Fruit fly (Drosophila melanogaster): ENCODE data around the gene hid.

hid gene

dm6 chr3L:18148418-18148973 lies 36.9 kb downstream of the hid start, which contains the start of gene CG7330 (continued):
- peak; percentile 88 for TF ChIP-seq cato (GFP tag; optimal IDR thresholded peaks at IDR 0.05; ENCODE audit: borderline replicate concordance)
- TF ChIP-seq chn (GFP tag; optimal IDR thresholded peaks at IDR 0.05), result peak; percentile 29
- TF ChIP-seq CG11093 (GFP tag; IDR thresholded peaks at IDR 0.05), result peak; percentile 87
- TF ChIP-seq sob (GFP tag; IDR thresholded peaks at IDR 0.05), result peak; percentile 86
- peak; percentile 81 for TF ChIP-seq CG10462 (GFP tag; optimal IDR thresholded peaks at IDR 0.05)
- peak; percentile 94 for TF ChIP-seq nmo (GFP tag; optimal IDR thresholded peaks at IDR 0.05)
- no peak for TF ChIP-seq chinmo (GFP tag; IDR thresholded peaks at IDR 0.05; ENCODE audit: partially characterized antibody)
- TF ChIP-seq dpn (GFP tag; optimal IDR thresholded peaks at IDR 0.05), result peak; percentile 65 to 92
- TF ChIP-seq Dad (GFP tag; optimal IDR thresholded peaks at IDR 0.05), result peak; percentile 46
- TF ChIP-seq CG1792 (GFP tag; optimal IDR thresholded peaks at IDR 0.05), result no peak
- TF ChIP-seq CG15011 (GFP tag; optimal IDR thresholded peaks at IDR 0.05), result peak; percentile 90
- TF ChIP-seq cas (GFP tag; IDR thresholded peaks at IDR 0.05), result peak; percentile 63; the same call in 1 of the 2 replicates
- TF ChIP-seq bsh (GFP tag; optimal IDR thresholded peaks at IDR 0.05), result peak; percentile 24 to 72
- TF ChIP-seq CG12155 (GFP tag; optimal IDR thresholded peaks at IDR 0.05), result peak; percentile 86
- TF ChIP-seq bowl (GFP tag; IDR thresholded peaks at IDR 0.05), result peak; percentile 76
- no peak for TF ChIP-seq CG4282 (GFP tag; optimal IDR thresholded peaks at IDR 0.05)
- peak; percentile 59 for TF ChIP-seq CG16863 (GFP tag; optimal IDR thresholded peaks at IDR 0.05)
- TF ChIP-seq Sox100B (GFP tag; optimal IDR thresholded peaks at IDR 0.05), result peak; percentile 98
- TF ChIP-seq danr (GFP tag; IDR thresholded peaks at IDR 0.05), result peak; percentile 87
- peak; percentile 21; the same call in 1 of the 2 replicates for TF ChIP-seq Doc2 (GFP tag; IDR thresholded peaks at IDR 0.05)
- TF ChIP-seq CG34422 (GFP tag; IDR thresholded peaks at IDR 0.05), result peak; percentile 84
- peak; percentile 96 for TF ChIP-seq CG15269 (tag; optimal IDR thresholded peaks at IDR 0.05)
- peak; percentile 90 for TF ChIP-seq CG12942 (GFP tag; optimal IDR thresholded peaks at IDR 0.05)
- TF ChIP-seq Jarid2 (GFP tag; optimal IDR thresholded peaks at IDR 0.05), result peak; percentile 71
- peak; percentile 86 for TF ChIP-seq CG10654 (GFP tag; optimal IDR thresholded peaks at IDR 0.05)
- TF ChIP-seq shn (GFP tag; optimal IDR thresholded peaks at IDR 0.05), result peak; percentile 24
- peak; percentile 71 for TF ChIP-seq CG30431 (GFP tag; optimal IDR thresholded peaks at IDR 0.05)
- TF ChIP-seq MESR4 (GFP tag; optimal IDR thresholded peaks at IDR 0.05), result no peak
- no peak for TF ChIP-seq CG3163 (GFP tag; optimal IDR thresholded peaks at IDR 0.05)
- TF ChIP-seq Abd-B (GFP tag; optimal IDR thresholded peaks at IDR 0.05), result peak; percentile 92
- TF ChIP-seq nerfin-2 (GFP tag; IDR thresholded peaks at IDR 0.05; ENCODE audit: partially characterized antibody), result no peak
- TF ChIP-seq bab2 (GFP tag; optimal IDR thresholded peaks at IDR 0.05), result peak; percentile 18
- peak; percentile 46 for TF ChIP-seq kni (GFP tag; optimal IDR thresholded peaks at IDR 0.05)
- peak; percentile 88 for TF ChIP-seq ewg (GFP tag; optimal IDR thresholded peaks at IDR 0.05)
- TF ChIP-seq ftz-f1 (GFP tag; optimal IDR thresholded peaks at IDR 0.05), result no peak
- TF ChIP-seq gt (GFP tag; IDR thresholded peaks at IDR 0.05), result peak; percentile 42; the same call in 1 of the 2 replicates
- TF ChIP-seq pb (GFP tag; optimal IDR thresholded peaks at IDR 0.05), result no peak
- peak; percentile 97 for TF ChIP-seq CG8924 (tag; optimal IDR thresholded peaks at IDR 0.05)
- peak; percentile 73 for TF ChIP-seq sd (tag; optimal IDR thresholded peaks at IDR 0.05)
- peak; percentile 95 for TF ChIP-seq lab (GFP tag; optimal IDR thresholded peaks at IDR 0.05)
- peak; percentile 85 for TF ChIP-seq row (GFP tag; IDR thresholded peaks at IDR 0.05)
- peak; percentile 89 for TF ChIP-seq sqz (GFP tag; optimal IDR thresholded peaks at IDR 0.05)
- TF ChIP-seq Hey (tag; optimal IDR thresholded peaks at IDR 0.05), result peak; percentile 30
- TF ChIP-seq CG6654 (GFP tag; optimal IDR thresholded peaks at IDR 0.05), result peak; percentile 63
- peak; percentile 70 for TF ChIP-seq twi (tag; optimal IDR thresholded peaks at IDR 0.05)
- TF ChIP-seq prd (optimal IDR thresholded peaks at IDR 0.05), result no peak
- TF ChIP-seq prd (GFP tag; IDR thresholded peaks at IDR 0.05), result peak; percentile 83
- peak; percentile 88; the same call in 1 of the 2 replicates for TF ChIP-seq CG14014 (GFP tag; IDR thresholded peaks at IDR 0.05)
- peak; percentile 79 for TF ChIP-seq Gug (GFP tag; IDR thresholded peaks at IDR 0.05)
- peak; percentile 70 for TF ChIP-seq CG16815 (GFP tag; optimal IDR thresholded peaks at IDR 0.05)

Data from whole organism, embryonic.